Fruit fly (Drosophila melanogaster) whole organism, adult: ENCODE measurements around the gene CG16758.

Experiments
- CG11617 ChIP-seq: fragments of 200-800 bp; sonication (Bioruptor generic); optimal IDR thresholded peaks from 2 replicates; lab custom pipeline; 2017; ENCODE audit warnings: mild to moderate bottlenecking, missing biosample characterization, missing genetic modification reagents, missing genetic modification characterization
- CG12768 ChIP-seq: fragments of 200-800 bp; sonication (Bioruptor generic); optimal IDR thresholded peaks from 2 replicates; lab custom pipeline; 2017; ENCODE audit warnings: missing biosample characterization, missing genetic modification characterization, mild to moderate bottlenecking, moderate library complexity, missing genetic modification reagents
- CG14711 ChIP-seq: fragments of 200-800 bp; sonication (Bioruptor generic); optimal IDR thresholded peaks from 2 replicates; lab custom pipeline; 2018; ENCODE audit warnings: missing biosample characterization, mild to moderate bottlenecking, missing genetic modification characterization, moderate library complexity
- CG1620 ChIP-seq: fragments of 200-800 bp; sonication (Bioruptor generic); optimal IDR thresholded peaks from 2 replicates; lab custom pipeline; 2016; ENCODE audit warnings: missing biosample characterization, missing genetic modification characterization
- CG33017 ChIP-seq: fragments of 200-800 bp; sonication (Bioruptor generic); optimal IDR thresholded peaks from 2 replicates; lab custom pipeline; 2018; ENCODE audit warnings: missing biosample characterization, mild to moderate bottlenecking, missing genetic modification characterization, moderate library complexity
- CG5204 ChIP-seq: fragments of 200-800 bp; sonication (Bioruptor generic); optimal IDR thresholded peaks from 2 replicates; lab custom pipeline; 2016; ENCODE audit warnings: missing biosample characterization, missing genetic modification characterization
- CG7045 ChIP-seq: fragments of 200-800 bp; sonication (Bioruptor generic); optimal IDR thresholded peaks from 2 replicates; lab custom pipeline; 2017; ENCODE audit warnings: missing biosample characterization, mild to moderate bottlenecking, missing genetic modification characterization
- CG7101 ChIP-seq: fragments of 200-800 bp; sonication (Bioruptor generic); optimal IDR thresholded peaks from 2 replicates; lab custom pipeline; 2018; ENCODE audit warnings: missing biosample characterization, mild to moderate bottlenecking, missing genetic modification characterization, moderate library complexity
- Clk ChIP-seq: fragments of 200-800 bp; sonication (Bioruptor generic); optimal IDR thresholded peaks from 2 replicates; lab custom pipeline; 2017; ENCODE audit warnings: missing biosample characterization, missing genetic modification characterization
- Crg-1 ChIP-seq: fragments of 200-800 bp; sonication (Bioruptor generic); optimal IDR thresholded peaks from 2 replicates; lab custom pipeline; 2016; ENCODE audit warnings: missing biosample characterization, missing genetic modification characterization
- Hr96 ChIP-seq: fragments of 200-800 bp; sonication (Bioruptor generic); optimal IDR thresholded peaks from 2 replicates; lab custom pipeline; 2016; ENCODE audit warnings: missing biosample characterization, missing genetic modification characterization
- Mnt ChIP-seq: fragments of 200-800 bp; sonication (Bioruptor generic); optimal IDR thresholded peaks from 2 replicates; lab custom pipeline; 2016; ENCODE audit warnings: missing biosample characterization, mild to moderate bottlenecking, missing genetic modification characterization
- bab1 ChIP-seq: fragments of 200-800 bp; sonication (Bioruptor generic); optimal IDR thresholded peaks from 3 replicates; lab custom pipeline; 2019; ENCODE audit warnings: missing biosample characterization, mild to moderate bottlenecking, missing genetic modification characterization, moderate library complexity
- cic ChIP-seq: fragments of 200-800 bp; sonication (Bioruptor generic); optimal IDR thresholded peaks from 2 replicates; lab custom pipeline; 2017; ENCODE audit warnings: missing biosample characterization, mild to moderate bottlenecking, missing genetic modification characterization, moderate library complexity
- cnc ChIP-seq, 2 experiments: fragments of >200 bp; optimal IDR thresholded peaks; 2 replicates each; lab custom pipeline; 2017
- kay ChIP-seq: fragments of 200-800 bp; sonication (Bioruptor generic); peaks from one replicate; lab custom pipeline; 2016; ENCODE audit warnings: missing biosample characterization, missing genetic modification characterization, borderline replicate concordance
- ovo ChIP-seq: fragments of 200-800 bp; sonication (Bioruptor generic); optimal IDR thresholded peaks from 2 replicates; lab custom pipeline; 2016; ENCODE audit warnings: missing biosample characterization, missing genetic modification characterization
- pad ChIP-seq: fragments of 200-800 bp; sonication (Bioruptor generic); optimal IDR thresholded peaks from 3 replicates; lab custom pipeline; 2017; ENCODE audit warnings: missing biosample characterization, missing genetic modification characterization, mild to moderate bottlenecking, moderate library complexity, missing genetic modification reagents
- tj ChIP-seq: fragments of 200-800 bp; sonication (Bioruptor generic); optimal IDR thresholded peaks from 3 replicates; lab custom pipeline; 2017; ENCODE audit warnings: missing biosample characterization, mild to moderate bottlenecking, missing genetic modification characterization, moderate library complexity
- toe ChIP-seq: fragments of 200-800 bp; sonication (Bioruptor generic); optimal IDR thresholded peaks from 2 replicates; lab custom pipeline; 2016; ENCODE audit warnings: missing biosample characterization, missing genetic modification characterization

The CG16758 gene

dm6 chr3L:2478349-2478959 is 25.0 kb downstream of the CG16758 start, which contains the start of gene Cyp4d20:
Gene Cyp4d20 (minus strand): TSS chr3L:2478448.
- peak; percentile 14 for TF ChIP-seq pad (GFP tag; lab: Kevin White, UChicago)
- TF ChIP-seq CG14711 (tag; lab: Kevin White, UChicago) = peak; percentile 66
- peak; percentile 9 for TF ChIP-seq CG7045 (GFP tag; lab: Kevin White, UChicago)
- no peak for TF ChIP-seq tj
- TF ChIP-seq CG11617 (GFP tag; lab: Kevin White, UChicago) = no peak
- TF ChIP-seq Mnt = no peak
- no peak for TF ChIP-seq ovo
- no peak for TF ChIP-seq cic (GFP tag; lab: Kevin White, UChicago)
- TF ChIP-seq Hr96 (GFP tag; lab: Kevin White, UChicago) = no peak
- TF ChIP-seq cnc (optimal IDR thresholded peaks at IDR 0.05; lab: Kevin White, UChicago) = no peak
- TF ChIP-seq toe (GFP tag; lab: Kevin White, UChicago) = no peak
- no peak for TF ChIP-seq CG5204 (GFP tag; lab: Kevin White, UChicago)
- no peak for TF ChIP-seq Clk
- TF ChIP-seq CG1620 = no peak
- TF ChIP-seq CG33017 (tag; lab: Kevin White, UChicago) = peak; percentile 29
- no peak for TF ChIP-seq bab1
- TF ChIP-seq CG12768 (GFP tag; lab: Kevin White, UChicago) = peak; percentile 34
- peak; percentile 36 for TF ChIP-seq CG7101
- TF ChIP-seq Crg-1 (GFP tag; lab: Kevin White, UChicago) = no peak
- peak; percentile 78 for TF ChIP-seq kay (GFP tag; lab: Kevin White, UChicago)

- no peak for TF ChIP-seq CG11617 (GFP tag; lab: Kevin White, UChicago)
Measured at dm6 chr3L:2476941-2477340, 26.5 kb downstream of the CG16758 start.

dm6 chr3L:2475564-2476260 is 27.7 kb downstream of the CG16758 start, which contains the start of gene CG16762:
Gene CG16762 (minus strand): TSS chr3L:2475614.
- TF ChIP-seq bab1 (no peak), CG7101 (peak; percentile 90), CG1620 (peak; percentile 77), tj (peak; percentile 38), toe (GFP tag; lab: Kevin White, UChicago) (peak; percentile 74), CG12768 (GFP tag; lab: Kevin White, UChicago) (peak; percentile 90), ovo (peak; percentile 79), Clk (peak; percentile 66), cic (GFP tag; lab: Kevin White, UChicago) (peak; percentile 88), Crg-1 (GFP tag; lab: Kevin White, UChicago) (peak; percentile 87), Hr96 (GFP tag; lab: Kevin White, UChicago) (peak; percentile 56), pad (GFP tag; lab: Kevin White, UChicago) (peak; percentile 71), CG14711 (tag; lab: Kevin White, UChicago) (peak; percentile 80), kay (GFP tag; lab: Kevin White, UChicago) (peak; percentile 96), CG11617 (GFP tag; lab: Kevin White, UChicago) (peak; percentile 90), CG7045 (GFP tag; lab: Kevin White, UChicago) (peak; percentile 95), cnc (optimal IDR thresholded peaks at IDR 0.05; lab: Kevin White, UChicago) (no peak), CG33017 (tag; lab: Kevin White, UChicago) (peak; percentile 89), Mnt (peak; percentile 83), CG5204 (GFP tag; lab: Kevin White, UChicago) (peak; percentile 62)

dm6 chr3L:2472302-2473016 is 30.9 kb downstream of the CG16758 start:
- TF ChIP-seq kay (GFP tag; lab: Kevin White, UChicago) (peak; percentile 24), Mnt (no peak), pad (GFP tag; lab: Kevin White, UChicago) (no peak), bab1 (no peak), toe (GFP tag; lab: Kevin White, UChicago) (no peak)

- no peak for TF ChIP-seq CG33017 (tag; lab: Kevin White, UChicago)
- no peak for TF ChIP-seq CG5204 (GFP tag; lab: Kevin White, UChicago)
- TF ChIP-seq CG14711 (tag; lab: Kevin White, UChicago) = no peak
- TF ChIP-seq cic (GFP tag; lab: Kevin White, UChicago) = no peak
- no peak for TF ChIP-seq toe (GFP tag; lab: Kevin White, UChicago)
- TF ChIP-seq Crg-1 (GFP tag; lab: Kevin White, UChicago) = no peak
- TF ChIP-seq CG7101 = no peak
- no peak for TF ChIP-seq ovo
- no peak for TF ChIP-seq tj
- no peak for TF ChIP-seq Hr96 (GFP tag; lab: Kevin White, UChicago)
- TF ChIP-seq Clk = no peak
Measured at dm6 chr3L:2470735-2471395, 32.5 kb downstream of the CG16758 start.
